Fruit fly (Drosophila melanogaster) whole organism, embryonic: ENCODE results near the gene CG43896.

Source experiments
- Bgb ChIP-seq: fragments of 200-800 bp; sonication (Bioruptor generic); IDR thresholded peaks from 2 replicates; pipeline ENCODE4 v1.3.6; 2022; ENCODE audit warnings: missing biosample characterization, missing genetic modification characterization; ENCODE audit not compliant: partially characterized antibody
- CG11695 ChIP-seq: fragments of 200-800 bp; sonication (Bioruptor generic); IDR thresholded peaks from 3 replicates; pipeline ENCODE4 v1.3.6; 2022; ENCODE audit warnings: missing biosample characterization, missing genetic modification characterization
- CG14710 ChIP-seq: fragments of 200-800 bp; sonication (Bioruptor generic); optimal IDR thresholded peaks from 3 replicates; lab custom pipeline; 2019; ENCODE audit warnings: missing biosample characterization, mild to moderate bottlenecking, missing genetic modification characterization, moderate library complexity
- CG1602 ChIP-seq: fragments of 200-800 bp; sonication (Bioruptor generic); optimal IDR thresholded peaks from 3 replicates; lab custom pipeline; 2016; ENCODE audit warnings: missing biosample characterization, missing genetic modification characterization
- CG16863 ChIP-seq: fragments of 200-800 bp; sonication (Bioruptor generic); optimal IDR thresholded peaks from 3 replicates; lab custom pipeline; 2016; ENCODE audit warnings: missing biosample characterization, missing genetic modification characterization
- CG17912 ChIP-seq: fragments of 200-800 bp; sonication (Bioruptor generic); optimal IDR thresholded peaks from 2 replicates; lab custom pipeline; 2018; ENCODE audit warnings: missing biosample characterization, mild to moderate bottlenecking, missing genetic modification characterization
- CG2199 ChIP-seq: fragments of 200-800 bp; sonication (Bioruptor generic); IDR thresholded peaks from 3 replicates; pipeline ENCODE4 v1.3.6; 2022; ENCODE audit warnings: missing biosample characterization, missing genetic modification characterization
- CG30403 ChIP-seq: fragments of 200-800 bp; sonication (Bioruptor generic); optimal IDR thresholded peaks from 3 replicates; lab custom pipeline; 2016; ENCODE audit warnings: missing biosample characterization, missing genetic modification characterization
- CG30431 ChIP-seq: fragments of 200-800 bp; sonication (Bioruptor generic); optimal IDR thresholded peaks from 2 replicates; lab custom pipeline; 2017; ENCODE audit warnings: missing biosample characterization, missing genetic modification characterization
- CG3065 ChIP-seq: fragments of 200-800 bp; sonication (Bioruptor generic); optimal IDR thresholded peaks from 2 replicates; lab custom pipeline; 2016; ENCODE audit warnings: missing biosample characterization, missing genetic modification characterization
- CG34376 ChIP-seq: fragments of 200-800 bp; sonication (Bioruptor generic); optimal IDR thresholded peaks from 2 replicates; lab custom pipeline; 2018; ENCODE audit warnings: missing biosample characterization, mild to moderate bottlenecking, missing genetic modification characterization
- CG3847 ChIP-seq: fragments of 200-800 bp; sonication (Bioruptor generic); IDR thresholded peaks from 2 replicates; pipeline ENCODE4 v1.3.6; 2022; ENCODE audit warnings: missing biosample characterization, missing genetic modification characterization
- CG4328 ChIP-seq: fragments of 200-800 bp; sonication (Bioruptor generic); optimal IDR thresholded peaks from 3 replicates; lab custom pipeline; 2017; ENCODE audit warnings: missing biosample characterization, missing genetic modification reagents, missing genetic modification characterization
- CG4854 ChIP-seq: fragments of 200-800 bp; sonication (Bioruptor generic); optimal IDR thresholded peaks from 2 replicates; lab custom pipeline; 2016; ENCODE audit warnings: missing biosample characterization, missing genetic modification characterization, inconsistent platforms
- CG6791 ChIP-seq: fragments of 200-800 bp; sonication (Bioruptor generic); IDR thresholded peaks from 3 replicates; pipeline ENCODE4 v1.3.6; 2022; ENCODE audit warnings: missing biosample characterization, missing genetic modification characterization; ENCODE audit not compliant: partially characterized antibody
- CG7928 ChIP-seq: fragments of 200-800 bp; sonication (Bioruptor generic); optimal IDR thresholded peaks from 2 replicates; lab custom pipeline; 2017; ENCODE audit warnings: missing biosample characterization, mild to moderate bottlenecking, missing genetic modification characterization
- CG7963 ChIP-seq: fragments of 200-800 bp; sonication (Bioruptor generic); IDR thresholded peaks from 3 replicates; pipeline ENCODE4 v1.3.6; 2022; ENCODE audit warnings: missing biosample characterization, missing genetic modification characterization; ENCODE audit not compliant: partially characterized antibody
- CG9817 ChIP-seq: fragments of 200-800 bp; sonication (Bioruptor generic); optimal IDR thresholded peaks from 2 replicates; lab custom pipeline; 2018; ENCODE audit warnings: missing biosample characterization, mild to moderate bottlenecking, missing genetic modification characterization, moderate library complexity
- Camta ChIP-seq: fragments of 200-800 bp; sonication (Bioruptor generic); optimal IDR thresholded peaks from 2 replicates; lab custom pipeline; 2016; ENCODE audit warnings: missing biosample characterization, missing genetic modification characterization
- Chrac-16 ChIP-seq: fragments of 200-800 bp; sonication (Bioruptor generic); optimal IDR thresholded peaks from 3 replicates; lab custom pipeline; 2016; ENCODE audit warnings: missing biosample characterization, missing genetic modification characterization
- Fer2 ChIP-seq: fragments of 200-800 bp; sonication (Bioruptor generic); optimal IDR thresholded peaks from 2 replicates; lab custom pipeline; 2018; ENCODE audit warnings: missing biosample characterization, mild to moderate bottlenecking, missing genetic modification characterization, moderate library complexity
- Kr ChIP-seq: fragments of 200-800 bp; sonication (Bioruptor generic); optimal IDR thresholded peaks from 2 replicates; lab custom pipeline; 2017; ENCODE audit warnings: missing biosample characterization, mild to moderate bottlenecking, missing genetic modification characterization
- Mad ChIP-seq: fragments of 200-800 bp; sonication (Bioruptor generic); optimal IDR thresholded peaks from 2 replicates; lab custom pipeline; 2016; ENCODE audit warnings: missing biosample characterization, missing genetic modification characterization
- NC2α ChIP-seq: fragments of 200-800 bp; sonication (Bioruptor generic); optimal IDR thresholded peaks from 2 replicates; lab custom pipeline; 2016; ENCODE audit warnings: missing biosample characterization, missing genetic modification characterization
- NC2β ChIP-seq: fragments of 200-800 bp; sonication (Bioruptor generic); optimal IDR thresholded peaks from 2 replicates; lab custom pipeline; 2016; ENCODE audit warnings: missing biosample characterization, missing genetic modification characterization
- Opbp ChIP-seq: fragments of 200-800 bp; sonication (Bioruptor generic); IDR thresholded peaks from 3 replicates; pipeline ENCODE4 v1.3.6; 2022; ENCODE audit warnings: missing biosample characterization, missing genetic modification characterization; ENCODE audit not compliant: partially characterized antibody
- Spps ChIP-seq: fragments of 200-800 bp; sonication (Bioruptor generic); optimal IDR thresholded peaks from 2 replicates; lab custom pipeline; 2018; ENCODE audit warnings: missing biosample characterization, mild to moderate bottlenecking, missing genetic modification characterization
- Xbp1 ChIP-seq: fragments of 200-800 bp; sonication (Bioruptor generic); optimal IDR thresholded peaks from 3 replicates; lab custom pipeline; 2016; ENCODE audit warnings: missing biosample characterization, mild to moderate bottlenecking, missing genetic modification characterization
- amos ChIP-seq: fragments of 200-800 bp; sonication (Bioruptor generic); IDR thresholded peaks from 2 replicates; pipeline ENCODE4 v1.3.6; 2022; ENCODE audit warnings: missing biosample characterization, missing genetic modification characterization; ENCODE audit not compliant: partially characterized antibody
- ap ChIP-seq: fragments of 200-800 bp; sonication (Bioruptor generic); IDR thresholded peaks from 2 replicates; pipeline ENCODE4 v1.3.6; 2022; ENCODE audit warnings: missing biosample characterization, missing genetic modification characterization
- ato ChIP-seq: fragments of 200-800 bp; sonication (Bioruptor generic); IDR thresholded peaks from 2 replicates; pipeline ENCODE4 v1.3.6; 2022; ENCODE audit warnings: missing biosample characterization, missing genetic modification characterization; ENCODE audit not compliant: partially characterized antibody
- bbx ChIP-seq: fragments of 200-800 bp; sonication (Bioruptor generic); IDR thresholded peaks from 2 replicates; pipeline ENCODE4 v1.3.6; 2022; ENCODE audit warnings: missing biosample characterization, missing genetic modification characterization; ENCODE audit not compliant: partially characterized antibody
- chn ChIP-seq: fragments of 200-800 bp; sonication (Bioruptor generic); optimal IDR thresholded peaks from 2 replicates; lab custom pipeline; 2016; ENCODE audit warnings: missing biosample characterization, missing genetic modification characterization
- disco-r ChIP-seq: fragments of 200-800 bp; sonication (Bioruptor generic); optimal IDR thresholded peaks from 2 replicates; lab custom pipeline; 2016; ENCODE audit warnings: missing biosample characterization, missing genetic modification characterization
- dysf ChIP-seq: fragments of 200-800 bp; sonication (Bioruptor generic); IDR thresholded peaks from 3 replicates; pipeline ENCODE4 v1.3.6; 2022; ENCODE audit warnings: missing biosample characterization, missing genetic modification characterization
- ems ChIP-seq: fragments of 200-800 bp; sonication (Bioruptor generic); optimal IDR thresholded peaks from 3 replicates; lab custom pipeline; 2016; ENCODE audit warnings: missing biosample characterization, missing genetic modification characterization
- fd102C ChIP-seq: fragments of 200-800 bp; sonication (Bioruptor generic); optimal IDR thresholded peaks from 2 replicates; lab custom pipeline; 2018; ENCODE audit warnings: missing biosample characterization, mild to moderate bottlenecking, missing genetic modification characterization, moderate library complexity
- fd3F ChIP-seq: fragments of 200-800 bp; sonication (Bioruptor generic); optimal IDR thresholded peaks from 2 replicates; lab custom pipeline; 2018; ENCODE audit warnings: missing biosample characterization, mild to moderate bottlenecking, missing genetic modification characterization, moderate library complexity
- ind ChIP-seq: fragments of 200-800 bp; sonication (Bioruptor generic); optimal IDR thresholded peaks from 3 replicates; lab custom pipeline; 2016; ENCODE audit warnings: missing biosample characterization, missing genetic modification characterization
- jing ChIP-seq: fragments of 200-800 bp; sonication (Bioruptor generic); optimal IDR thresholded peaks from 2 replicates; lab custom pipeline; 2018; ENCODE audit warnings: missing biosample characterization, mild to moderate bottlenecking, missing genetic modification characterization
- lbe ChIP-seq: fragments of 200-800 bp; sonication (Bioruptor generic); optimal IDR thresholded peaks from 2 replicates; lab custom pipeline; 2016; ENCODE audit warnings: missing biosample characterization, mild to moderate bottlenecking, missing genetic modification characterization
- lola ChIP-seq, 3 experiments: fragments of >200 bp in 2 of 3; fragments of 200-800 bp in 1 of 3; sonication (Bioruptor generic) in 1 of 3; optimal IDR thresholded peaks; 2 replicates each; lab custom pipeline; 2017 to 2019; ENCODE audit warnings: missing biosample characterization in 3 of 3, missing genetic modification characterization in 3 of 3, mild to moderate bottlenecking in 1 of 3, moderate library complexity in 1 of 3
- nmo ChIP-seq: fragments of 200-800 bp; sonication (Bioruptor generic); optimal IDR thresholded peaks from 2 replicates; lab custom pipeline; 2018; ENCODE audit warnings: missing biosample characterization, mild to moderate bottlenecking, missing genetic modification characterization, moderate library complexity
- nom ChIP-seq: fragments of 200-800 bp; sonication (Bioruptor generic); optimal IDR thresholded peaks from 2 replicates; lab custom pipeline; 2017; ENCODE audit warnings: missing biosample characterization, missing genetic modification characterization, mild to moderate bottlenecking, moderate library complexity, missing genetic modification reagents
- sim ChIP-seq: fragments of 200-800 bp; sonication (Bioruptor generic); IDR thresholded peaks from 2 replicates; pipeline ENCODE4 v1.3.6; 2022; ENCODE audit warnings: missing biosample characterization, missing genetic modification characterization
- slou ChIP-seq: fragments of 200-800 bp; sonication (Bioruptor generic); optimal IDR thresholded peaks from 3 replicates; lab custom pipeline; 2016; ENCODE audit warnings: missing biosample characterization, missing genetic modification characterization
- sob ChIP-seq: fragments of 200-800 bp; sonication (Bioruptor generic); IDR thresholded peaks from 2 replicates; pipeline ENCODE4 v1.3.6; 2022; ENCODE audit warnings: missing biosample characterization, missing genetic modification characterization
- tll ChIP-seq, 2 experiments: fragments of 200-800 bp in 1 of 2; fragments of >200 bp in 1 of 2; sonication (Bioruptor generic) in 1 of 2; optimal IDR thresholded peaks; 2 replicates each; lab custom pipeline; 2017 to 2019; ENCODE audit warnings: missing biosample characterization in 2 of 2, missing genetic modification characterization in 2 of 2, mild to moderate bottlenecking in 1 of 2, moderate library complexity in 1 of 2
- usp ChIP-seq: fragments of >200 bp; optimal IDR thresholded peaks from 2 replicates; lab custom pipeline; 2017; ENCODE audit warnings: missing biosample characterization, missing genetic modification characterization
- vnd ChIP-seq: fragments of 200-800 bp; sonication (Bioruptor generic); IDR thresholded peaks from 3 replicates; pipeline ENCODE4 v1.3.6; 2022; ENCODE audit warnings: missing biosample characterization, missing genetic modification characterization; ENCODE audit not compliant: partially characterized antibody

CG43896 gene

dm6 chr3L:11992960-11993359 lies 17.0 kb downstream of the CG43896 start, which contains the start of gene viaf (continued):
- no peak for TF ChIP-seq Camta (GFP tag; lab: Kevin White, UChicago)
- peak; percentile 42 for TF ChIP-seq CG17912 (GFP tag; lab: Kevin White, UChicago)
- peak; percentile 72 for TF ChIP-seq CG14710 (tag; lab: Kevin White, UChicago)
- no peak for TF ChIP-seq CG34376 (GFP tag; lab: Kevin White, UChicago)
- no peak for TF ChIP-seq lola (GFP tag; optimal IDR thresholded peaks at IDR 0.05; lab: Kevin White, UChicago)
- peak; percentile 92 for TF ChIP-seq CG7963
- TF ChIP-seq Opbp (GFP tag; lab: Robert Waterston, UW) = peak; percentile 97
- TF ChIP-seq Chrac-16 (GFP tag; lab: Kevin White, UChicago) = peak; percentile 53
- peak; percentile 96 for TF ChIP-seq amos (GFP tag; lab: Robert Waterston, UW)
- 0 out of 2 replicates have a peak, but pooled peaks have one; percentile 29 for TF ChIP-seq CG3847 (GFP tag; lab: Robert Waterston, UW)
- TF ChIP-seq CG4328 (GFP tag; lab: Kevin White, UChicago) = peak; percentile 19
- TF ChIP-seq sim (GFP tag; lab: Robert Waterston, UW) = no peak
- TF ChIP-seq nom (GFP tag; lab: Kevin White, UChicago) = no peak
- TF ChIP-seq nmo (GFP tag; lab: Kevin White, UChicago) = peak; percentile 73
- peak; percentile 48 for TF ChIP-seq lbe (GFP tag; lab: Kevin White, UChicago)
- TF ChIP-seq disco-r (GFP tag; lab: Kevin White, UChicago) = no peak
- TF ChIP-seq CG4854 = no peak
- TF ChIP-seq sob (GFP tag; lab: Robert Waterston, UW) = peak; percentile 77
- no peak for TF ChIP-seq Kr (GFP tag; lab: Kevin White, UChicago)
- peak; percentile 86 for TF ChIP-seq ato
- TF ChIP-seq CG2199 (GFP tag; lab: Robert Waterston, UW) = no peak
- TF ChIP-seq jing (GFP tag; lab: Kevin White, UChicago) = no peak
- TF ChIP-seq tll (GFP tag; optimal IDR thresholded peaks at IDR 0.05; lab: Kevin White, UChicago) = no peak
- TF ChIP-seq CG30403 (GFP tag; lab: Kevin White, UChicago) = peak; percentile 50
- peak; percentile 96 for TF ChIP-seq bbx (GFP tag; lab: Robert Waterston, UW)
- no peak for TF ChIP-seq usp (GFP tag; lab: Kevin White, UChicago)
- TF ChIP-seq CG3065 (GFP tag; lab: Kevin White, UChicago) = no peak
- peak; percentile 15 for TF ChIP-seq Fer2 (tag; lab: Kevin White, UChicago)
- TF ChIP-seq NC2α (GFP tag; lab: Kevin White, UChicago) = no peak
- TF ChIP-seq ap (GFP tag; lab: Robert Waterston, UW) = 0 out of 2 replicates have a peak, but pooled peaks have one; percentile 7
- peak; percentile 20 for TF ChIP-seq Spps (tag; lab: Kevin White, UChicago)
- no peak for TF ChIP-seq CG16863
- TF ChIP-seq CG6791 (GFP tag; lab: Robert Waterston, UW) = peak; percentile 95
- no peak for TF ChIP-seq CG11695
- TF ChIP-seq Bgb (GFP tag; lab: Robert Waterston, UW) = peak; percentile 96
- no peak for TF ChIP-seq fd102C (GFP tag; lab: Kevin White, UChicago)
- TF ChIP-seq chn (GFP tag; lab: Kevin White, UChicago) = peak; percentile 1
- TF ChIP-seq NC2β (GFP tag; lab: Kevin White, UChicago) = peak; percentile 6
- peak; percentile 57 for TF ChIP-seq ind (GFP tag; lab: Kevin White, UChicago)
- no peak for TF ChIP-seq CG30431 (GFP tag; lab: Kevin White, UChicago)
- peak; percentile 78 for TF ChIP-seq Xbp1 (GFP tag; lab: Kevin White, UChicago)
- no peak for TF ChIP-seq Mad (GFP tag; lab: Kevin White, UChicago)
- peak; percentile 95 for TF ChIP-seq vnd (GFP tag; lab: Robert Waterston, UW)
- peak; percentile 95 for TF ChIP-seq CG7928 (GFP tag; lab: Kevin White, UChicago)
- peak; percentile 63 for TF ChIP-seq CG1602 (GFP tag; lab: Kevin White, UChicago)
- peak; percentile 57; the same call in 2 of the 3 replicates for TF ChIP-seq dysf
- TF ChIP-seq CG9817 = peak; percentile 16
- peak; percentile 30 for TF ChIP-seq fd3F (GFP tag; lab: Kevin White, UChicago)
- TF ChIP-seq slou (GFP tag; lab: Kevin White, UChicago) = peak; percentile 27
- TF ChIP-seq ems (GFP tag; lab: Kevin White, UChicago) = no peak
